Fruit fly (Drosophila melanogaster) whole organism, prepupa: ENCODE results near the gene Ipp.

Experiments used
- Blimp-1 ChIP-seq: fragments of 200-800 bp; sonication (Bioruptor generic); optimal IDR thresholded peaks from 3 replicates; lab custom pipeline; 2017; ENCODE audit warnings: missing biosample characterization, missing genetic modification characterization, mild to moderate bottlenecking, moderate library complexity, missing genetic modification reagents
- CG10631 ChIP-seq: fragments of 200-800 bp; sonication (Bioruptor generic); optimal IDR thresholded peaks from 2 replicates; lab custom pipeline; 2016; ENCODE audit warnings: missing biosample characterization, missing genetic modification characterization
- CG10669 ChIP-seq: fragments of 200-800 bp; sonication (Bioruptor generic); optimal IDR thresholded peaks from 3 replicates; lab custom pipeline; 2018; ENCODE audit warnings: missing biosample characterization, mild to moderate bottlenecking, missing genetic modification characterization, moderate library complexity
- CG11294 ChIP-seq: fragments of 200-800 bp; sonication (Bioruptor generic); IDR thresholded peaks from 2 replicates; pipeline ENCODE4 v1.3.6; 2022; ENCODE audit warnings: missing biosample characterization, missing genetic modification characterization
- CG11762 ChIP-seq: fragments of 200-800 bp; sonication (Bioruptor generic); optimal IDR thresholded peaks from 3 replicates; lab custom pipeline; 2016; ENCODE audit warnings: missing biosample characterization, missing genetic modification characterization; ENCODE audit not compliant: insufficient read depth
- CG11902 ChIP-seq: fragments of 200-800 bp; sonication (Bioruptor generic); optimal IDR thresholded peaks from 3 replicates; lab custom pipeline; 2016; ENCODE audit warnings: missing biosample characterization, missing genetic modification characterization
- CG15336 ChIP-seq: fragments of 200-800 bp; sonication (Bioruptor generic); IDR thresholded peaks from 2 replicates; pipeline ENCODE4 v1.3.6; 2022; ENCODE audit warnings: missing biosample characterization, missing genetic modification characterization
- CG1621 ChIP-seq: fragments of 200-800 bp; sonication (Bioruptor generic); optimal IDR thresholded peaks from 3 replicates; lab custom pipeline; 2018; ENCODE audit warnings: missing biosample characterization, mild to moderate bottlenecking, missing genetic modification characterization
- CG16779 ChIP-seq: fragments of 200-800 bp; sonication (Bioruptor generic); optimal IDR thresholded peaks from 3 replicates; lab custom pipeline; 2017; ENCODE audit warnings: missing biosample characterization, mild to moderate bottlenecking, missing genetic modification characterization
- CG3032 ChIP-seq: fragments of 200-800 bp; optimal IDR thresholded peaks from 2 replicates; lab custom pipeline; 2019; ENCODE audit warnings: missing biosample characterization, mild to moderate bottlenecking, missing genetic modification characterization, moderate library complexity
- CG32006 ChIP-seq: fragments of 200-800 bp; sonication (Bioruptor generic); optimal IDR thresholded peaks from 3 replicates; lab custom pipeline; 2017; ENCODE audit warnings: missing biosample characterization, mild to moderate bottlenecking, missing genetic modification characterization
- CG34406 ChIP-seq: fragments of 200-800 bp; sonication (Bioruptor generic); optimal IDR thresholded peaks from 3 replicates; lab custom pipeline; 2016; ENCODE audit warnings: missing biosample characterization, missing genetic modification characterization
- CG3919 ChIP-seq: fragments of 200-800 bp; sonication (Bioruptor generic); optimal IDR thresholded peaks from 3 replicates; lab custom pipeline; 2016; ENCODE audit warnings: missing biosample characterization, missing genetic modification characterization
- CG4318 ChIP-seq: fragments of 200-800 bp; sonication (Bioruptor generic); optimal IDR thresholded peaks from 3 replicates; lab custom pipeline; 2017; ENCODE audit warnings: missing biosample characterization, mild to moderate bottlenecking, missing genetic modification characterization
- CG6163 ChIP-seq: fragments of 200-800 bp; sonication (Bioruptor generic); IDR thresholded peaks from 3 replicates; pipeline ENCODE4 v1.3.6; 2022; ENCODE audit warnings: missing biosample characterization, missing genetic modification characterization
- CG6276 ChIP-seq: fragments of 200-800 bp; sonication (Bioruptor generic); optimal IDR thresholded peaks from 2 replicates; lab custom pipeline; 2017; ENCODE audit warnings: missing biosample characterization, mild to moderate bottlenecking, missing genetic modification characterization
- CG6792 ChIP-seq: fragments of 200-800 bp; sonication (Bioruptor generic); optimal IDR thresholded peaks from 3 replicates; lab custom pipeline; 2016; ENCODE audit warnings: missing biosample characterization, missing genetic modification characterization
- CG6808 ChIP-seq: fragments of 200-800 bp; sonication (Bioruptor generic); optimal IDR thresholded peaks from 3 replicates; lab custom pipeline; 2017; ENCODE audit warnings: missing biosample characterization, missing genetic modification characterization, mild to moderate bottlenecking, moderate library complexity, missing genetic modification reagents
- CG6854 ChIP-seq: fragments of 200-800 bp; sonication (Bioruptor generic); optimal IDR thresholded peaks from 2 replicates; lab custom pipeline; 2017; ENCODE audit warnings: missing biosample characterization, mild to moderate bottlenecking, missing genetic modification characterization
- CG7368 ChIP-seq: fragments of 200-800 bp; sonication (Bioruptor generic); optimal IDR thresholded peaks from 3 replicates; lab custom pipeline; 2016; ENCODE audit warnings: missing biosample characterization, missing genetic modification characterization
- CG8119 ChIP-seq: fragments of 200-800 bp; sonication (Bioruptor generic); IDR thresholded peaks from 3 replicates; pipeline ENCODE4 v1.3.6; 2022; ENCODE audit warnings: missing biosample characterization, missing genetic modification characterization
- CG8319 ChIP-seq: fragments of 200-800 bp; sonication (Bioruptor generic); optimal IDR thresholded peaks from 3 replicates; lab custom pipeline; 2016; ENCODE audit warnings: missing biosample characterization, missing genetic modification characterization
- CG8632 ChIP-seq: fragments of 200-800 bp; sonication (Bioruptor generic); optimal IDR thresholded peaks from 3 replicates; lab custom pipeline; 2016; ENCODE audit warnings: missing biosample characterization, missing genetic modification characterization
- Eip75B ChIP-seq: fragments of 200-800 bp; sonication (Bioruptor generic); optimal IDR thresholded peaks from 3 replicates; lab custom pipeline; 2016; ENCODE audit warnings: missing biosample characterization, missing genetic modification characterization
- Eip78C ChIP-seq: fragments of 200-800 bp; sonication (Bioruptor generic); peaks from one replicate; lab custom pipeline; 2016; ENCODE audit warnings: missing biosample characterization, missing genetic modification characterization
- Eip93F ChIP-seq: fragments of 200-800 bp; sonication (Bioruptor generic); optimal IDR thresholded peaks from 2 replicates; lab custom pipeline; 2016; ENCODE audit warnings: missing biosample characterization, mild to moderate bottlenecking, missing genetic modification characterization
- Ets21C ChIP-seq: fragments of 200-800 bp; sonication (Bioruptor generic); optimal IDR thresholded peaks from 3 replicates; lab custom pipeline; 2016; ENCODE audit warnings: missing biosample characterization, missing genetic modification characterization
- Ets96B ChIP-seq: fragments of 200-800 bp; optimal IDR thresholded peaks from 2 replicates; lab custom pipeline; 2019; ENCODE audit warnings: missing biosample characterization, mild to moderate bottlenecking, missing genetic modification characterization, moderate library complexity
- Hr38 ChIP-seq: sonication (Bioruptor generic); optimal IDR thresholded peaks from 2 replicates; lab custom pipeline; 2016; ENCODE audit warnings: missing biosample characterization, missing genetic modification characterization
- Hr4 ChIP-seq: fragments of 200-800 bp; sonication (Bioruptor generic); optimal IDR thresholded peaks from 3 replicates; lab custom pipeline; 2016; ENCODE audit warnings: missing biosample characterization, missing genetic modification characterization
- Lpt ChIP-seq: fragments of 200-800 bp; sonication (Bioruptor generic); optimal IDR thresholded peaks from 3 replicates; lab custom pipeline; 2016; ENCODE audit warnings: missing biosample characterization, missing genetic modification characterization
- OdsH ChIP-seq: fragments of 200-800 bp; sonication (Bioruptor generic); optimal IDR thresholded peaks from 3 replicates; lab custom pipeline; 2016; ENCODE audit warnings: missing biosample characterization, missing genetic modification characterization
- Sox102F ChIP-seq: fragments of 200-800 bp; sonication (Bioruptor generic); optimal IDR thresholded peaks from 2 replicates; lab custom pipeline; 2016; ENCODE audit warnings: missing biosample characterization, mild to moderate bottlenecking, missing genetic modification characterization
- Sox14 ChIP-seq: fragments of 200-800 bp; sonication (Bioruptor generic); optimal IDR thresholded peaks from 3 replicates; lab custom pipeline; 2016; ENCODE audit warnings: missing biosample characterization, missing genetic modification characterization
- achi ChIP-seq: fragments of 200-800 bp; sonication (Bioruptor generic); optimal IDR thresholded peaks from 3 replicates; lab custom pipeline; 2016; ENCODE audit warnings: missing biosample characterization, missing genetic modification characterization
- acj6 ChIP-seq: fragments of 200-800 bp; sonication (Bioruptor generic); optimal IDR thresholded peaks from 3 replicates; lab custom pipeline; 2016; ENCODE audit warnings: missing biosample characterization, missing genetic modification characterization
- dac ChIP-seq: fragments of 200-800 bp; sonication (Bioruptor generic); optimal IDR thresholded peaks from 2 replicates; lab custom pipeline; 2017; ENCODE audit warnings: missing biosample characterization, mild to moderate bottlenecking, missing genetic modification characterization
- esn ChIP-seq: fragments of 200-800 bp; sonication (Bioruptor generic); optimal IDR thresholded peaks from 2 replicates; lab custom pipeline; 2016; ENCODE audit warnings: missing biosample characterization, mild to moderate bottlenecking, missing genetic modification characterization, moderate library complexity
- fd59A ChIP-seq: fragments of 200-800 bp; sonication (Bioruptor generic); optimal IDR thresholded peaks from 2 replicates; lab custom pipeline; 2017; ENCODE audit warnings: missing biosample characterization, mild to moderate bottlenecking, missing genetic modification characterization, missing genetic modification reagents
- fd85E ChIP-seq: fragments of 200-800 bp; sonication (Bioruptor generic); optimal IDR thresholded peaks from 3 replicates; lab custom pipeline; 2016; ENCODE audit warnings: missing biosample characterization, missing genetic modification characterization
- lz ChIP-seq: fragments of 200-800 bp; sonication (Bioruptor generic); optimal IDR thresholded peaks from 3 replicates; lab custom pipeline; 2016; ENCODE audit warnings: missing biosample characterization, missing genetic modification characterization
- net ChIP-seq: fragments of 200-800 bp; sonication (Bioruptor generic); optimal IDR thresholded peaks from 3 replicates; lab custom pipeline; 2016; ENCODE audit warnings: missing biosample characterization, missing genetic modification characterization
- pdm3 ChIP-seq: fragments of 200-800 bp; sonication (Bioruptor generic); optimal IDR thresholded peaks from 3 replicates; lab custom pipeline; 2016; ENCODE audit warnings: missing biosample characterization, missing genetic modification characterization
- salr ChIP-seq, 2 experiments: fragments of 200-800 bp; sonication (Bioruptor generic); optimal IDR thresholded peaks; 3 replicates each; lab custom pipeline; 2016 to 2018; ENCODE audit warnings: missing biosample characterization in 2 of 2, missing genetic modification characterization in 2 of 2, mild to moderate bottlenecking in 1 of 2
- spab ChIP-seq: fragments of 200-800 bp; sonication (Bioruptor generic); optimal IDR thresholded peaks from 2 replicates; lab custom pipeline; 2017; ENCODE audit warnings: missing biosample characterization, mild to moderate bottlenecking, missing genetic modification characterization, missing genetic modification reagents
- ss ChIP-seq, 2 experiments: fragments of 200-800 bp; sonication (Bioruptor generic); optimal IDR thresholded peaks; 2 replicates in 1 of 2; 3 replicates in 1 of 2; lab custom pipeline; 2017 to 2018; ENCODE audit warnings: mild to moderate bottlenecking in 2 of 2, missing biosample characterization in 2 of 2, missing genetic modification characterization in 2 of 2, moderate library complexity in 1 of 2
- svp ChIP-seq: fragments of 200-800 bp; sonication (Bioruptor generic); peaks from one replicate; lab custom pipeline; 2016; ENCODE audit warnings: missing biosample characterization, missing genetic modification characterization
- topi ChIP-seq: fragments of 200-800 bp; sonication (Bioruptor generic); optimal IDR thresholded peaks from 3 replicates; lab custom pipeline; 2016; ENCODE audit warnings: missing biosample characterization, missing genetic modification characterization
- vri ChIP-seq: fragments of 200-800 bp; sonication (Bioruptor generic); optimal IDR thresholded peaks from 3 replicates; lab custom pipeline; 2016; ENCODE audit warnings: missing biosample characterization, mild to moderate bottlenecking, missing genetic modification characterization

The Ipp gene

DNA sequence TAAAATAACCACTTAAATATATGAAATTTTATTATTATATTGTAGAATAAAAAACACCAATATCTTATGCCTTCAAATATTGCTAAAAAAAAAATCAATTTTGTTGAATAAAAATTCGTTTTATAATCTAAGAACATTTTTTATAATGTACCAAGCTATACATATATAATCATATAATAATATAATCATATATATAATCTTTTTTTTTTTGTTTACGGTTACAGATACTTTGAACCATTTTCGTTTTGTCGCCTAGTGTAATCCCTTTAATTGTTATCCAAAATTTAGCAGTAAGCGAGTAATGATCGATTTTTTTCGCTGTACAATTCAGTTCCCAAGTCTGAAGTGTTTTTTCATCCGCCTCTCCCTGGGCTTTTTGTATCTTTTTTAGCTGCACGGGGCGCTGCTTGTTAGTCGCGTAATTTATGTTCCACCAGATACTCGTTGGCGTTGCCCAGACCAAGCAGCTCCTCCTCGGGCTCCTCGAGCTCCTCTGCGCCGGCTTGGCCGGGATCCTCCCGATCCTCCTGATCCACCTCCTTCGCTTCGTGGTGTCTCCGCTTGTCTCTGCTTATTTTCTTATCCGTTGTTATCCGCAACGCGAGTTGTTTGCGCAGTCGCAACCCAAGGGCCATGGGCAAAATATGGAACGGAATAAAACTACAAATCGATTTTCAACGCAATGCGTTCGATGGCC is 19.1 kb upstream of the Ipp start:
- TF ChIP-seq CG11902 = no peak
- no peak for TF ChIP-seq CG7368
- peak; percentile 67 for TF ChIP-seq CG1621
- TF ChIP-seq fd59A = no peak
- no peak for TF ChIP-seq Sox102F (GFP tag; lab: Kevin White, UChicago)
- TF ChIP-seq CG3032 (tag; lab: Kevin White, UChicago) = peak; percentile 55
- TF ChIP-seq CG6808 (GFP tag; lab: Kevin White, UChicago) = peak; percentile 9
- TF ChIP-seq svp (GFP tag; lab: Kevin White, UChicago) = peak; percentile 64
- TF ChIP-seq CG16779 (tag; lab: Kevin White, UChicago) = no peak
- TF ChIP-seq dac (GFP tag; lab: Kevin White, UChicago) = no peak
- no peak for TF ChIP-seq Blimp-1 (GFP tag; lab: Kevin White, UChicago)
- no peak for TF ChIP-seq fd85E (GFP tag; lab: Kevin White, UChicago)
- peak; percentile 37 for TF ChIP-seq Eip78C (GFP tag; lab: Kevin White, UChicago)
- TF ChIP-seq Lpt (GFP tag; lab: Kevin White, UChicago) = no peak
- peak; percentile 16 for TF ChIP-seq spab (GFP tag; lab: Kevin White, UChicago)
- no peak for TF ChIP-seq Ets21C
- TF ChIP-seq CG6854 = no peak
- peak; percentile 32 for TF ChIP-seq achi (GFP tag; lab: Kevin White, UChicago)
- TF ChIP-seq CG10631 = peak; percentile 46
- TF ChIP-seq Hr4 (GFP tag; lab: Kevin White, UChicago) = no peak
- no peak for TF ChIP-seq CG4318 (GFP tag; lab: Kevin White, UChicago)
- TF ChIP-seq topi (GFP tag; lab: Kevin White, UChicago) = no peak
- no peak for TF ChIP-seq pdm3 (GFP tag; lab: Kevin White, UChicago)
- TF ChIP-seq CG6276 (GFP tag; lab: Kevin White, UChicago) = no peak
- peak in 1 of 2 experiments; percentile 16 for TF ChIP-seq salr (GFP tag; optimal IDR thresholded peaks at IDR 0.05; lab: Kevin White, UChicago)
- TF ChIP-seq ss (GFP tag; optimal IDR thresholded peaks at IDR 0.05; lab: Kevin White, UChicago) = no peak
- peak; percentile 54; the same call in 2 of the 3 replicates for TF ChIP-seq CG6163 (GFP tag; lab: Robert Waterston, UW)
- TF ChIP-seq CG34406 = peak; percentile 29
- no peak for TF ChIP-seq OdsH (GFP tag; lab: Kevin White, UChicago)
- TF ChIP-seq acj6 = peak; percentile 39
- TF ChIP-seq CG8632 (GFP tag; lab: Kevin White, UChicago) = peak; percentile 29
- no peak for TF ChIP-seq Hr38 (GFP tag; lab: Kevin White, UChicago)
- TF ChIP-seq lz (GFP tag; lab: Kevin White, UChicago) = peak; percentile 2
- no peak for TF ChIP-seq Sox14
- no peak for TF ChIP-seq CG10669
- TF ChIP-seq CG32006 (GFP tag; lab: Kevin White, UChicago) = no peak
- peak; percentile 21 for TF ChIP-seq Ets96B (tag; lab: Kevin White, UChicago)
- no peak for TF ChIP-seq CG11762
- no peak for TF ChIP-seq CG8319
- no peak for TF ChIP-seq Eip93F (GFP tag; lab: Kevin White, UChicago)
- TF ChIP-seq CG15336 (GFP tag; lab: Robert Waterston, UW) = no peak
- no peak for TF ChIP-seq net
- TF ChIP-seq esn = peak; percentile 53
- TF ChIP-seq vri (GFP tag; lab: Kevin White, UChicago) = peak; percentile 1
- TF ChIP-seq CG6792 (GFP tag; lab: Kevin White, UChicago) = peak; percentile 6
- TF ChIP-seq CG8119 = no peak
- no peak for TF ChIP-seq Eip75B (GFP tag; lab: Kevin White, UChicago)
- TF ChIP-seq CG11294 (GFP tag; lab: Robert Waterston, UW) = no peak
- peak; percentile 14 for TF ChIP-seq CG3919 (GFP tag; lab: Kevin White, UChicago)
